Fruit fly (Drosophila melanogaster): ENCODE results near the gene Or85a.

Gene Or85a

DNA sequence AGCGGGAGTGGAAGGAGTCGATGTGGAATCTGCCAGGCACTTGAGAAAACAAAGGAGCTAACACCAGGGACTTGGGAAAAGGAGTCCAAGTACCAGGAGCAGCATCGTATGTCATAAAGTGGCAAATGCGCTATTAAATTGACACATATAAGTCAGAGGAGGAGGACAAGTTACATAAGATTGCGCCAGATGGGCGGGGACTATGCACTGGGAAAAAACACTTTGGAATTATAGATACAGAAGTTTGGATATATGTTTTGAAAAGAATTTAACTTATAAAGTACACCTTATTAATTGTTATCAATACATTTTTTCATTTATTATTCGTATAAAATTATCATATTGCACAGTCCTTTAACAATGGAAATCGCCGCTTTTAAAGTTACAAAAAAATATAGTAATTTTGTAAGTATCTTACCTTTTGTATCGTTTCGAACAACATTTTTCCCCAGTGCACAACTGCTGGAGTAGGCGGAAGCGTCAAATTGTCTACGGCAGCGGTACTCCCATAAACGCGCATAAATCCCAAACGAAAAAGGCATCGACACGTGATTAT, 14.5 kb downstream of the Or85a start:
- no peak for TF ChIP-seq dmrt93B (GFP tag; optimal IDR thresholded peaks at IDR 0.05)
- no peak for TF ChIP-seq CrebA (GFP tag; optimal IDR thresholded peaks at IDR 0.05; ENCODE audit: borderline replicate concordance)
- TF ChIP-seq br (GFP tag; optimal IDR thresholded peaks at IDR 0.05), result no peak
- no peak for TF ChIP-seq Dfd (GFP tag; optimal IDR thresholded peaks at IDR 0.05)
- TF ChIP-seq OdsH (GFP tag; optimal IDR thresholded peaks at IDR 0.05), result no peak

DNA sequence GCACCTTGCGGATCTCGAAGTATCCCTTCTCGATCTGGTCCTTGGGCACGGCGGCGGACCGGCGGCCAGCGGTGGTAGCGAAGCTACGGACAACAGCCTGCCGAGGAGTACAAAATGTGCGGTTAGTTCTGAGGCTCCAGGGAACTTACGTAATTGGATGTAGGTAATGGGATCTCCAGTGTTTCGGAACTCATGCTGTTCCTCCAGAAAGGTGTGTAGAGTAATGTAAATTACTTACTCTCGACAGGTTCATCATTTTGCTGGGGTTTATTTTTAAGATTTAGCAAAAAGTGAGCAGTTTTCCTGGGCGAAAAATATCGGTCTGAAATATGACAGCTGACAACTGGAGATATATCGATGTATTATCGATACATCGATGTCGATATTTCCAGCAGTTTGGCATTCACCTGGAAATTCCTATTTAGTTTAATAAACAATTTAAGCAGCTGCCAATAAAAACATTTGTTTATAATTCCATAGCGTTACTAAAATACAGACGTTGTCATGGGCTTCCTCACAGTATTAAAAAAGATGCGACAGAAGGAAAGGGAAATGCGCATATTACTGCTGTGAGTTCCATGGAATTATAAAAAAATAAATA, 19.2 kb downstream of the Or85a start, which contains the start of the genes COX7A and Arl2:
Gene COX7A (minus strand): TSS at position 369 of the 601 bp plus-strand sequence.
Gene Arl2 (plus strand): TSS at position 426 of the 601 bp plus-strand sequence.
- TF ChIP-seq CrebA (GFP tag; optimal IDR thresholded peaks at IDR 0.05; ENCODE audit: borderline replicate concordance) (no peak), Jra (GFP tag; optimal IDR thresholded peaks at IDR 0.05) (no peak), Dif (GFP tag; optimal IDR thresholded peaks at IDR 0.05; ENCODE audit: partially characterized antibody) (no peak), rgr (GFP tag; optimal IDR thresholded peaks at IDR 0.05) (peak; percentile 26), foxo (GFP tag; optimal IDR thresholded peaks at IDR 0.05) (no peak), Myc (optimal IDR thresholded peaks at IDR 0.05) (no peak), jim (GFP tag; optimal IDR thresholded peaks at IDR 0.05) (no peak), CG9705 (GFP tag; optimal IDR thresholded peaks at IDR 0.05) (peak; percentile 26), Hnf4 (GFP tag; optimal IDR thresholded peaks at IDR 0.05) (no peak), psq (GFP tag; optimal IDR thresholded peaks at IDR 0.05) (no peak), brk (GFP tag; optimal IDR thresholded peaks at IDR 0.05) (no peak), Sp1 (GFP tag; optimal IDR thresholded peaks at IDR 0.05) (no peak), lola (GFP tag; optimal IDR thresholded peaks at IDR 0.05) (no peak), OdsH (GFP tag; optimal IDR thresholded peaks at IDR 0.05) (no peak), Rel (GFP tag; optimal IDR thresholded peaks at IDR 0.05) (no peak), Rel (tag; optimal IDR thresholded peaks at IDR 0.05) (peak; percentile 7), sv (GFP tag; optimal IDR thresholded peaks at IDR 0.05) (no peak), CG32264 (GFP tag; optimal IDR thresholded peaks at IDR 0.05) (no peak), fru (GFP tag; optimal IDR thresholded peaks at IDR 0.05) (no peak), Hr83 (GFP tag; optimal IDR thresholded peaks at IDR 0.05; ENCODE audit: poor library complexity, severe bottlenecking) (peak; percentile 29), br (GFP tag; optimal IDR thresholded peaks at IDR 0.05) (no peak), woc (GFP tag; optimal IDR thresholded peaks at IDR 0.05) (no peak)

DNA sequence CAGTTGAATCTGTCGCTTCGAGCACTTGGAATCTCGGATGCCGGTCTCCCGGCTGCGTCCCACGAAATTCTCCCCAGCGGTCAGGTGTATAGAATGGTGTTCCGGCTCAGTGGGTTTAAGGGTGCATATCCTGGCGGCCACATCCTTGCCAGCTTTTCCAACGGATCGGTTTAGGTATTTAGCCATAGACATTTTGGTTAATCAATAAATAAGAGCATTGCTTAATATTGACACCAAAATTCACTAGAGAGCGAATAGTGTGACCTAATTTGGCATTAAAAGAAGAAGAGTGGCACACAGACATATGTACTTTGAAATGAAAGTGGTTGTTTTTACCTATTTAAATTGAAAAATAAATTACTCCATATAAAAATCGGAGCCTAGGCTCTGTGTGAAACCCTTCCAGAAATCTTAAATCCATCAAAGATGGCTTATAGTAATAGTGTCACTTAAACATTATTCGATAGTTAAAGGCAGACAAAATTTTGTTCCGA, 21.8 kb downstream of the Or85a start, which contains the start of the genes PNKP and COX7AL:
Gene PNKP (minus strand): TSS at position 266 of the 494 bp plus-strand sequence.
Gene COX7AL (plus strand): TSS at position 419 of the 494 bp plus-strand sequence.
- TF ChIP-seq rgr (GFP tag; optimal IDR thresholded peaks at IDR 0.05) (peak; percentile 59), Hr83 (GFP tag; optimal IDR thresholded peaks at IDR 0.05; ENCODE audit: poor library complexity, severe bottlenecking) (no peak)

DNA sequence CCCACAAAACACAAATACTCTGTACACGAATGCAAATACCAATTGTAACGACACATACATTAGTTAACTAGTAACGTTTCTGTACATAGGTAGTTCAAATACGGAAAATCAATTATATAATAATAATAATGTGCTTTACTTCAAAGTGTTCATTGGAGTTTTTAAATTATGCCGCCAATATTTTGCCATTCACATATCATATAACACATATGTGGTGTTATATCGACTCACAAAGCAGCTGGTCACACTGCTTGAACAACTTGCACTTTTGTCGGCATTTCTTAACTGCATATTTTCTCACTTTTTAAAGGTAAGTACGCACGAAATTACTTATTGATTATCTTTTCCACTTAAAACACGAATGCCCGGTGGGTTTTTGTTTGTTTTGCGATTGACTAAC, 22.6 kb downstream of the Or85a start, which contains the start of gene DppIII:
Gene DppIII (plus strand): TSS at position 227 of the 400 bp plus-strand sequence.
- TF ChIP-seq Hr83 (GFP tag; optimal IDR thresholded peaks at IDR 0.05; ENCODE audit: poor library complexity, severe bottlenecking) (no peak), br (GFP tag; optimal IDR thresholded peaks at IDR 0.05) (no peak), Rel (GFP tag; optimal IDR thresholded peaks at IDR 0.05) (no peak), Rel (tag; optimal IDR thresholded peaks at IDR 0.05) (no peak)

DNA sequence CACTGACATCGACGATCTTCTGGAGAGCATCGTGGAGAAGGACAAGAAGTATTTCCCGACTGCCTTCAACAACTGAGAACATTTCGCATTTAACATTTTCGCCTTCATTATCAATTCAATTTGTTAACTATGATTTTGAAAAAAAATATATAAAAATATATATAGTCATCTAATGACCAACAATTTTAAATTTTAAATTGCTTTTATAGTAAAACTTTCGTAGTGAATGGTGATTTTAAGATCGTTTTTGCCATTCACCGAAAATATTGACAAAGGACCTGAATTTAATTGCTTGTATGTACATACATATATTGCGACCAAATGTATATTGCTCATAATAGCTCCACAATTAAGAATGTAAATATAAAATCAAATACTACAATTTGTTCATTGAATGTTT, 25.7 kb downstream of the Or85a start, which contains the start of gene CG7352:
Gene CG7352 (plus strand): TSS at position 301 of the 400 bp plus-strand sequence.
- TF ChIP-seq dmrt93B (GFP tag; optimal IDR thresholded peaks at IDR 0.05) (no peak), brk (GFP tag; optimal IDR thresholded peaks at IDR 0.05) (no peak), Mio (GFP tag; optimal IDR thresholded peaks at IDR 0.05) (no peak), Vsx2 (GFP tag; optimal IDR thresholded peaks at IDR 0.05; ENCODE audit: partially characterized antibody) (no peak), Dif (GFP tag; optimal IDR thresholded peaks at IDR 0.05; ENCODE audit: partially characterized antibody) (no peak), pan (optimal IDR thresholded peaks at IDR 0.05) (no peak), CG9705 (GFP tag; optimal IDR thresholded peaks at IDR 0.05) (no peak), jim (GFP tag; optimal IDR thresholded peaks at IDR 0.05) (no peak), psq (GFP tag; optimal IDR thresholded peaks at IDR 0.05) (no peak), Hr83 (GFP tag; optimal IDR thresholded peaks at IDR 0.05; ENCODE audit: poor library complexity, severe bottlenecking) (no peak), dsf (GFP tag; optimal IDR thresholded peaks at IDR 0.05; ENCODE audit: borderline replicate concordance) (no peak), br (GFP tag; optimal IDR thresholded peaks at IDR 0.05) (no peak), ey (GFP tag; optimal IDR thresholded peaks at IDR 0.05) (no peak), Myc (optimal IDR thresholded peaks at IDR 0.05) (no peak), Rel (GFP tag; optimal IDR thresholded peaks at IDR 0.05) (no peak), Rel (tag; optimal IDR thresholded peaks at IDR 0.05) (no peak), tai (GFP tag; optimal IDR thresholded peaks at IDR 0.05) (no peak), HLH106 (tag; optimal IDR thresholded peaks at IDR 0.05) (no peak), N (GFP tag; optimal IDR thresholded peaks at IDR 0.05) (no peak)
